Fruit fly (Drosophila melanogaster) whole organism, embryonic: Measurements from ENCODE around the gene CG31551.

Source experiments
- ATbp ChIP-seq: fragments of 200-800 bp; sonication (Bioruptor generic); optimal IDR thresholded peaks from 2 replicates; lab custom pipeline; 2017; ENCODE audit warnings: missing biosample characterization, mild to moderate bottlenecking, missing genetic modification characterization, missing genetic modification reagents
- BtbVII ChIP-seq: fragments of 200-800 bp; sonication (Bioruptor generic); optimal IDR thresholded peaks from 3 replicates; lab custom pipeline; 2017; ENCODE audit warnings: missing biosample characterization, mild to moderate bottlenecking, missing genetic modification characterization
- CG10274 ChIP-seq: fragments of 200-800 bp; sonication (Bioruptor generic); optimal IDR thresholded peaks from 3 replicates; lab custom pipeline; 2017; ENCODE audit warnings: missing biosample characterization, mild to moderate bottlenecking, missing genetic modification characterization
- CG11247 ChIP-seq: fragments of 200-800 bp; sonication (Bioruptor generic); IDR thresholded peaks from 2 replicates; pipeline ENCODE4 v1.3.6; 2022; ENCODE audit warnings: missing biosample characterization, missing genetic modification characterization
- CG11723 ChIP-seq: fragments of 200-800 bp; sonication (Bioruptor generic); optimal IDR thresholded peaks from 2 replicates; lab custom pipeline; 2017; ENCODE audit warnings: missing biosample characterization, mild to moderate bottlenecking, missing genetic modification characterization
- CG12659 ChIP-seq: fragments of 200-800 bp; sonication (Bioruptor generic); optimal IDR thresholded peaks from 3 replicates; lab custom pipeline; 2017; ENCODE audit warnings: mild to moderate bottlenecking, missing biosample characterization, missing genetic modification reagents, missing genetic modification characterization
- CG14441 ChIP-seq: fragments of 200-800 bp; sonication (Bioruptor generic); IDR thresholded peaks from 2 replicates; pipeline ENCODE4 v1.3.6; 2022; ENCODE audit warnings: missing biosample characterization, missing genetic modification characterization
- CG14965 ChIP-seq: fragments of 200-800 bp; sonication (Bioruptor generic); optimal IDR thresholded peaks from 2 replicates; lab custom pipeline; 2016; ENCODE audit warnings: missing biosample characterization, missing genetic modification characterization, borderline replicate concordance
- CG15696 ChIP-seq: fragments of 200-800 bp; sonication (Bioruptor generic); optimal IDR thresholded peaks from 2 replicates; lab custom pipeline; 2019; ENCODE audit warnings: missing biosample characterization, mild to moderate bottlenecking, missing genetic modification characterization, moderate library complexity
- CG16813 ChIP-seq: fragments of 200-800 bp; sonication (Bioruptor generic); IDR thresholded peaks from 3 replicates; pipeline ENCODE4 v1.3.6; 2022; ENCODE audit warnings: missing biosample characterization, missing genetic modification characterization; ENCODE audit not compliant: partially characterized antibody
- CG1792 ChIP-seq: fragments of 200-800 bp; sonication (Bioruptor generic); optimal IDR thresholded peaks from 2 replicates; lab custom pipeline; 2016; ENCODE audit warnings: missing biosample characterization, missing genetic modification characterization
- CG18262 ChIP-seq: fragments of 200-800 bp; optimal IDR thresholded peaks from 3 replicates; lab custom pipeline; 2019; ENCODE audit warnings: missing biosample characterization, mild to moderate bottlenecking, missing genetic modification characterization, moderate library complexity
- CG2116 ChIP-seq: fragments of 200-800 bp; sonication (Bioruptor generic); optimal IDR thresholded peaks from 3 replicates; lab custom pipeline; 2018; ENCODE audit warnings: missing biosample characterization, mild to moderate bottlenecking, missing genetic modification characterization
- CG30431 ChIP-seq: fragments of 200-800 bp; sonication (Bioruptor generic); optimal IDR thresholded peaks from 2 replicates; lab custom pipeline; 2017; ENCODE audit warnings: missing biosample characterization, missing genetic modification characterization
- CG6683 ChIP-seq: fragments of 200-800 bp; sonication (Bioruptor generic); optimal IDR thresholded peaks from 2 replicates; lab custom pipeline; 2017; ENCODE audit warnings: missing biosample characterization, mild to moderate bottlenecking, missing genetic modification characterization, missing genetic modification reagents
- CG6854 ChIP-seq: fragments of 200-800 bp; sonication (Bioruptor generic); optimal IDR thresholded peaks from 3 replicates; lab custom pipeline; 2017; ENCODE audit warnings: missing biosample characterization, mild to moderate bottlenecking, missing genetic modification characterization
- CG7357 ChIP-seq: fragments of 200-800 bp; sonication (Bioruptor generic); IDR thresholded peaks from 3 replicates; pipeline ENCODE4 v1.3.6; 2022; ENCODE audit warnings: missing biosample characterization, missing genetic modification characterization
- CG9932 ChIP-seq: fragments of 200-800 bp; sonication (Bioruptor generic); IDR thresholded peaks from 2 replicates; pipeline ENCODE4 v1.3.6; 2022; ENCODE audit warnings: missing biosample characterization, missing genetic modification characterization
- CrebB ChIP-seq: fragments of 200-800 bp; sonication (Bioruptor generic); optimal IDR thresholded peaks from 3 replicates; lab custom pipeline; 2018; ENCODE audit warnings: missing biosample characterization, mild to moderate bottlenecking, missing genetic modification characterization
- D19A ChIP-seq: fragments of 200-800 bp; optimal IDR thresholded peaks from 3 replicates; lab custom pipeline; 2019; ENCODE audit warnings: missing biosample characterization, mild to moderate bottlenecking, missing genetic modification characterization, moderate library complexity
- D19B ChIP-seq: fragments of 200-800 bp; sonication (Bioruptor generic); optimal IDR thresholded peaks from 2 replicates; lab custom pipeline; 2017; ENCODE audit warnings: missing biosample characterization, mild to moderate bottlenecking, missing genetic modification characterization
- Dbx ChIP-seq: fragments of 200-800 bp; sonication (Bioruptor generic); IDR thresholded peaks from 3 replicates; pipeline ENCODE4 v1.3.6; 2022; ENCODE audit warnings: missing biosample characterization, missing genetic modification characterization
- Ets65A ChIP-seq: fragments of 200-800 bp; sonication (Bioruptor generic); peaks from one replicate; lab custom pipeline; 2016; ENCODE audit warnings: missing biosample characterization, missing genetic modification characterization
- HHEX ChIP-seq: fragments of 200-800 bp; sonication (Bioruptor generic); optimal IDR thresholded peaks from 3 replicates; lab custom pipeline; 2017; ENCODE audit warnings: missing biosample characterization, mild to moderate bottlenecking, missing genetic modification characterization, missing genetic modification reagents
- Hr39 ChIP-seq: fragments of >200 bp; optimal IDR thresholded peaks from 2 replicates; lab custom pipeline; 2017
- MESR4 ChIP-seq: fragments of 200-800 bp; sonication (Bioruptor generic); optimal IDR thresholded peaks from 2 replicates; lab custom pipeline; 2018; ENCODE audit warnings: missing biosample characterization, mild to moderate bottlenecking, missing genetic modification characterization, moderate library complexity
- Meics ChIP-seq: fragments of 200-800 bp; sonication (Bioruptor generic); optimal IDR thresholded peaks from 2 replicates; lab custom pipeline; 2017; ENCODE audit warnings: missing biosample characterization, mild to moderate bottlenecking, missing genetic modification characterization
- Myb ChIP-seq: fragments of 200-800 bp; sonication (Bioruptor generic); optimal IDR thresholded peaks from 2 replicates; lab custom pipeline; 2016; ENCODE audit warnings: missing biosample characterization, missing genetic modification characterization
- NC2α ChIP-seq: fragments of 200-800 bp; sonication (Bioruptor generic); optimal IDR thresholded peaks from 2 replicates; lab custom pipeline; 2016; ENCODE audit warnings: missing biosample characterization, missing genetic modification characterization
- PHDP ChIP-seq: fragments of 200-800 bp; sonication (Bioruptor generic); optimal IDR thresholded peaks from 3 replicates; lab custom pipeline; 2018; ENCODE audit warnings: missing biosample characterization, mild to moderate bottlenecking, missing genetic modification characterization, moderate library complexity
- Sox102F ChIP-seq: fragments of 200-800 bp; sonication (Bioruptor generic); optimal IDR thresholded peaks from 2 replicates; lab custom pipeline; 2018; ENCODE audit warnings: missing biosample characterization, mild to moderate bottlenecking, missing genetic modification characterization, moderate library complexity
- Vsx1 ChIP-seq: fragments of 200-800 bp; sonication (Bioruptor generic); optimal IDR thresholded peaks from 2 replicates; lab custom pipeline; 2017; ENCODE audit warnings: missing biosample characterization, mild to moderate bottlenecking, missing genetic modification characterization, missing genetic modification reagents
- bab2 ChIP-seq: fragments of 200-800 bp; sonication (Bioruptor generic); optimal IDR thresholded peaks from 2 replicates; lab custom pipeline; 2016; ENCODE audit warnings: missing biosample characterization, missing genetic modification characterization
- bcd ChIP-seq: fragments of 200-800 bp; sonication (Bioruptor generic); optimal IDR thresholded peaks from 2 replicates; lab custom pipeline; 2017; ENCODE audit warnings: missing biosample characterization, mild to moderate bottlenecking, missing genetic modification characterization
- chif ChIP-seq, 2 experiments: fragments of 200-800 bp; sonication (Bioruptor generic); optimal IDR thresholded peaks; 3 replicates each; lab custom pipeline; 2016; ENCODE audit warnings: missing biosample characterization in 2 of 2, missing genetic modification characterization in 2 of 2
- crc ChIP-seq: fragments of 200-800 bp; sonication (Bioruptor generic); optimal IDR thresholded peaks from 2 replicates; lab custom pipeline; 2016; ENCODE audit warnings: missing biosample characterization, missing genetic modification characterization
- crp ChIP-seq, 2 experiments: fragments of 200-800 bp; sonication (Bioruptor generic); optimal IDR thresholded peaks; 2 replicates in 1 of 2; 3 replicates in 1 of 2; lab custom pipeline; 2017; ENCODE audit warnings: missing biosample characterization in 2 of 2, missing genetic modification characterization in 2 of 2, mild to moderate bottlenecking in 1 of 2, moderate library complexity in 1 of 2
- dati ChIP-seq: fragments of 200-800 bp; sonication (Bioruptor generic); IDR thresholded peaks from 2 replicates; pipeline ENCODE4 v1.3.6; 2022; ENCODE audit warnings: missing biosample characterization, missing genetic modification characterization
- fru ChIP-seq: fragments of >200 bp; optimal IDR thresholded peaks from 2 replicates; lab custom pipeline; 2017
- gcm2 ChIP-seq: fragments of 200-800 bp; sonication (Bioruptor generic); optimal IDR thresholded peaks from 2 replicates; lab custom pipeline; 2016; ENCODE audit warnings: missing biosample characterization, missing genetic modification characterization
- grn ChIP-seq: fragments of 200-800 bp; sonication (Bioruptor generic); optimal IDR thresholded peaks from 3 replicates; lab custom pipeline; 2017; ENCODE audit warnings: missing biosample characterization, missing genetic modification characterization
- jigr1 ChIP-seq: fragments of 200-800 bp; sonication (Bioruptor generic); IDR thresholded peaks from 3 replicates; pipeline ENCODE4 v1.3.6; 2022; ENCODE audit warnings: missing biosample characterization, missing genetic modification characterization
- kah ChIP-seq: fragments of 200-800 bp; sonication (Bioruptor generic); optimal IDR thresholded peaks from 2 replicates; lab custom pipeline; 2018; ENCODE audit warnings: missing biosample characterization, mild to moderate bottlenecking, missing genetic modification characterization
- odd ChIP-seq: fragments of 200-800 bp; sonication (Bioruptor generic); optimal IDR thresholded peaks from 2 replicates; lab custom pipeline; 2017; ENCODE audit warnings: missing biosample characterization, mild to moderate bottlenecking, missing genetic modification characterization
- peb ChIP-seq: fragments of 200-800 bp; sonication (Bioruptor generic); IDR thresholded peaks from 2 replicates; pipeline ENCODE4 v1.3.6; 2022; ENCODE audit warnings: missing biosample characterization, missing genetic modification characterization
- trh ChIP-seq: fragments of 200-800 bp; sonication (Bioruptor generic); optimal IDR thresholded peaks from 2 replicates; lab custom pipeline; 2016; ENCODE audit warnings: missing biosample characterization, missing genetic modification characterization
- twi ChIP-seq: fragments of 200-800 bp; optimal IDR thresholded peaks from 2 replicates; lab custom pipeline; 2019; ENCODE audit warnings: missing biosample characterization, mild to moderate bottlenecking, missing genetic modification characterization, moderate library complexity
- vvl ChIP-seq: fragments of 200-800 bp; sonication (Bioruptor generic); IDR thresholded peaks from 2 replicates; pipeline ENCODE4 v1.3.6; 2022; ENCODE audit warnings: missing biosample characterization, missing genetic modification characterization
- yki ChIP-seq: fragments of >200 bp; optimal IDR thresholded peaks from 3 replicates; lab custom pipeline; 2018
- zen2 ChIP-seq: fragments of 200-800 bp; sonication (Bioruptor generic); IDR thresholded peaks from 3 replicates; pipeline ENCODE4 v1.3.6; 2022; ENCODE audit warnings: missing biosample characterization, missing genetic modification characterization; ENCODE audit not compliant: partially characterized antibody

Gene CG31551

DNA sequence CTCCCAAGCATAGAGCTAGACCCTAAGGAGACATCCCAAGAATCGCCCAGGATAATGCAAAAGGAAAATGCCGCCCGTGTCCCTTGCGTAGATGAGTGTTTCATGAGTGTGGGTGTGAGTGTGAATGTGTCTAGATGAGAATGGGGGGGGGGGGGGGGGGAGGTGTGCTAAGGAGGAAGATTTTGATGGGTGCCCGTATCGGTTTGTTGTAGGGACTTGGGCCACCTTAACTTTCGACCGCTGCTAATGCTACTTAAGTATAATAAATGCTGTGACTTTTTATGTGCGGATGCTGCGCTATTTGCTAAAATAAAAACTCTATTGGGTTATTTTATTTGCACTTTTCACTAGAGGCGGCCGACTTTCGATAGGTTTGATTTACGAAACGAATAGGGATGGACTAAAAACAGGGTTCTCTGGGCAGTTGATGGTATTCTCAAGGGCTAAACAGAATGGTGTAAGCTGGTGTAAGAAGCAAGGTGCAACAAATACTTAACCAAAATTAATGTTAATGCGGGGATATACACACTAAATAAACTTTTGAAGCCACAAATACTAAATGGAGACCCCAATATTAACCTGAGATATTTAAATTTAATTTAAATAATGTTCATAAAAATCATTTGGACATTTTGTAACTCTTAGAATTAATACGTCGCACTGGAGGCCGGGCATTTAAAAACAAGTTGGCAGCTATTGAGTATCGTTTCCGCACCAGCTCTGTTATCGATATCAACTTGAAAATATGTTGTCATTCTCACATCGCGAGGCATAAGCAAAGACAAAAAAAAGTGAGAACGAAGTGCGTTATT, 41.5 kb downstream of the CG31551 start, which contains the start of the genes Xe7 and Atg17 (continued):
- peak; percentile 94 for TF ChIP-seq CG15696 (tag; lab: Kevin White, UChicago)
- peak; percentile 32 for TF ChIP-seq Hr39
- peak; percentile 73 for TF ChIP-seq peb (GFP tag; lab: Robert Waterston, UW)
- TF ChIP-seq CG16813 (GFP tag; lab: Robert Waterston, UW): peak; percentile 65; the same call in 2 of the 3 replicates
- peak; percentile 86 for TF ChIP-seq CG30431 (GFP tag; lab: Kevin White, UChicago)
- no peak for TF ChIP-seq CG14965 (GFP tag; lab: Kevin White, UChicago)
- peak; percentile 79 to 90 for TF ChIP-seq chif (GFP tag; optimal IDR thresholded peaks at IDR 0.05; lab: Kevin White, UChicago)
- peak; percentile 59 for TF ChIP-seq ATbp
- TF ChIP-seq grn (GFP tag; lab: Kevin White, UChicago): no peak
- TF ChIP-seq Meics (GFP tag; lab: Kevin White, UChicago): peak; percentile 89
- TF ChIP-seq CG2116 (GFP tag; lab: Kevin White, UChicago): peak; percentile 97
- TF ChIP-seq vvl (GFP tag; lab: Robert Waterston, UW): peak; percentile 83
- peak; percentile 96 for TF ChIP-seq MESR4 (GFP tag; lab: Kevin White, UChicago)
- peak; percentile 99 for TF ChIP-seq Ets65A (GFP tag; lab: Kevin White, UChicago)
- no peak; the same call in 2 of the 3 replicates for TF ChIP-seq zen2
- peak; percentile 88 for TF ChIP-seq CG7357 (GFP tag; lab: Robert Waterston, UW)
- TF ChIP-seq D19A: peak; percentile 79
- TF ChIP-seq fru (lab: Kevin White, UChicago): no peak
- TF ChIP-seq bcd (GFP tag; lab: Kevin White, UChicago): peak; percentile 90
- peak; percentile 91 for TF ChIP-seq Sox102F (GFP tag; lab: Kevin White, UChicago)
- TF ChIP-seq gcm2 (GFP tag; lab: Kevin White, UChicago): peak; percentile 20
- peak; percentile 56 for TF ChIP-seq crc (GFP tag; lab: Kevin White, UChicago)
- peak; percentile 94 for TF ChIP-seq Dbx (GFP tag; lab: Robert Waterston, UW)
- TF ChIP-seq CG10274 (GFP tag; lab: Kevin White, UChicago): peak; percentile 76
- TF ChIP-seq PHDP: peak; percentile 87
- TF ChIP-seq BtbVII: peak; percentile 77
- TF ChIP-seq NC2α (GFP tag; lab: Kevin White, UChicago): peak; percentile 59
- peak in 1 of 2 experiments; percentile 45 for TF ChIP-seq crp (GFP tag; optimal IDR thresholded peaks at IDR 0.05; lab: Kevin White, UChicago)
- peak; percentile 61 for TF ChIP-seq CrebB
- TF ChIP-seq CG9932 (GFP tag; lab: Robert Waterston, UW): peak; percentile 97
- peak; percentile 25 for TF ChIP-seq CG6854
- TF ChIP-seq Vsx1 (GFP tag; lab: Kevin White, UChicago): no peak
- TF ChIP-seq CG11723 (GFP tag; lab: Kevin White, UChicago): peak; percentile 87
- peak; percentile 66 for TF ChIP-seq Myb (GFP tag; lab: Kevin White, UChicago)
- TF ChIP-seq jigr1 (GFP tag; lab: Robert Waterston, UW): peak; percentile 79; the same call in 2 of the 3 replicates
- peak; percentile 90 for TF ChIP-seq twi (tag; lab: Kevin White, UChicago)
- no peak for TF ChIP-seq yki
- TF ChIP-seq CG14441 (GFP tag; lab: Robert Waterston, UW): peak; percentile 93
- peak; percentile 92 for TF ChIP-seq bab2 (GFP tag; lab: Kevin White, UChicago)
- peak; percentile 61 for TF ChIP-seq kah (GFP tag; lab: Kevin White, UChicago)
- TF ChIP-seq CG6683 (GFP tag; lab: Kevin White, UChicago): peak; percentile 56
- TF ChIP-seq CG18262: peak; percentile 88
- TF ChIP-seq D19B (GFP tag; lab: Kevin White, UChicago): peak; percentile 79
- TF ChIP-seq HHEX (GFP tag; lab: Kevin White, UChicago): peak; percentile 85
- TF ChIP-seq CG12659 (GFP tag; lab: Kevin White, UChicago): peak; percentile 94
- peak; percentile 92 for TF ChIP-seq trh
- peak; percentile 90 for TF ChIP-seq CG11247
- peak; percentile 68 for TF ChIP-seq dati (GFP tag; lab: Robert Waterston, UW)
- TF ChIP-seq CG1792 (GFP tag; lab: Kevin White, UChicago): peak; percentile 43
- peak; percentile 30 for TF ChIP-seq odd (GFP tag; lab: Kevin White, UChicago)
